Fruit fly (Drosophila melanogaster) whole organism, adult: ENCODE measurements around the gene CG17260.

Source experiments
- Mnt ChIP-seq: fragments of 200-800 bp; sonication (Bioruptor generic); optimal IDR thresholded peaks from 2 replicates; lab custom pipeline; 2016; ENCODE audit warnings: missing biosample characterization, mild to moderate bottlenecking, missing genetic modification characterization
- bab1 ChIP-seq: fragments of 200-800 bp; sonication (Bioruptor generic); optimal IDR thresholded peaks from 3 replicates; lab custom pipeline; 2019; ENCODE audit warnings: missing biosample characterization, mild to moderate bottlenecking, missing genetic modification characterization, moderate library complexity
- kay ChIP-seq: fragments of 200-800 bp; sonication (Bioruptor generic); peaks from one replicate; lab custom pipeline; 2016; ENCODE audit warnings: missing biosample characterization, missing genetic modification characterization, borderline replicate concordance

DNA sequence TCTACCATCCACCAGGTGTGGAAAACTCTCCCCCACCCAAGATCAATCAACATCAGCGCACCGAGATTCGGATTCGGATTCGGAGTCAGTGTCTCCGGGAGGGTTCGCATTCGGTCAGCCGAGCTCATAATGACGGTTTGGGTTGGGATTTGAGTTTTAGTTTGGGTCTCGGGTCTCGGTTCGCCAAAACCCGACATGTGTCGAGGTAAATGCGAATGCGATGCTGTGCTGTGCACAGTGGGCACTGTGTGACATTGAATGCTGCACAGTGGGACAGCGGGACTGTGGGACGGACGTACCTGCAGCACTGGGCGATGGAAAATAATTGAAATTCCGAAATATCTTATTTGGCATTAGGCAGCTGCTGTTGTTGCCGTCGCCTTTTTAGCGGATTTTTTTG lies 46.5 kb downstream of the CG17260 start:
- TF ChIP-seq Mnt (GFP tag; lab: Kevin White, UChicago) (no peak), kay (GFP tag; lab: Kevin White, UChicago) (no peak), bab1 (GFP tag; lab: Kevin White, UChicago) (no peak)
